Fruit fly (Drosophila melanogaster): ENCODE results near the gene ZC3H3.

DNA sequence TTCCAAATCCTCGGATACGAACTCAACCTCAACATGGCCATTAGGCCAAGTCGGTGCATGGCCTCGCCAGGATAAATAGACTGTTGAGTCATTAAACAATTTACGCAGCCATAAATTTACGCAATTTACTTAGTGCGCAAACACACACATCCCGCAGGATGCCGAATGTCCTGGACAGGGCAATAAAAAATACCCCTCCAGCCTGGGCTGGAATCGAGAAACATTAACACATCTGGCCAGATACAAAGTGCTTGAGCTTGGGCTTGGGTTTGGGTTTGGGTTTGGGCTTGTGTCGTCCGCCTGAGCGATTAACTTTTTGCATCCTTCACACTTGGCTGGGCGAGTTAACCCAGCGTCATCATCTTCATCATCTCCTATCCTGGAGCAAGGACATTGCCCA lies 32.1 kb upstream of the ZC3H3 start:
- TF ChIP-seq Hr96 (GFP tag; optimal IDR thresholded peaks at IDR 0.05) (no peak), CG14711 (tag; optimal IDR thresholded peaks at IDR 0.05) (no peak), CG1620 (GFP tag; optimal IDR thresholded peaks at IDR 0.05) (no peak), CG33017 (tag; optimal IDR thresholded peaks at IDR 0.05) (no peak), kay (GFP tag; ENCODE audit: borderline replicate concordance) (no peak), pad (GFP tag; optimal IDR thresholded peaks at IDR 0.05) (no peak), CG5204 (GFP tag; optimal IDR thresholded peaks at IDR 0.05) (no peak), CG11617 (GFP tag; optimal IDR thresholded peaks at IDR 0.05) (no peak), CG12768 (GFP tag; optimal IDR thresholded peaks at IDR 0.05) (no peak), Mnt (GFP tag; optimal IDR thresholded peaks at IDR 0.05) (no peak), Crg-1 (GFP tag; optimal IDR thresholded peaks at IDR 0.05) (no peak), ovo (GFP tag; optimal IDR thresholded peaks at IDR 0.05) (no peak), bab1 (GFP tag; optimal IDR thresholded peaks at IDR 0.05) (no peak), toe (GFP tag; optimal IDR thresholded peaks at IDR 0.05) (no peak)
